ENCODE assay signal across 3 worm cellular contexts in genomic region chrV:1158247-1158646, ce11.
TF ChIP-seq lines count a peak whose summit lies in the region.

No protein-coding gene starts in this region.

TF ChIP-seq in whole organism, L1 larva, 84 proteins besides CTCF, POLR2A, EP300 and RAD21 (continued from another document):
- peak; percentile 11 for TF ChIP-seq nhr-47 (tag; optimal IDR thresholded peaks at IDR 0.05; lab: Kevin White, UChicago)
TF ChIP-seq in whole organism, L1 larva: peak in this region for 9.

TF ChIP-seq in whole organism, L4 larva, 104 proteins besides CTCF, POLR2A, EP300 and RAD21 (continued from another document):
- TF ChIP-seq F44E2.7 (GFP tag; IDR thresholded peaks at IDR 0.05; lab: Robert Waterston, UW): 0 out of 2 replicates have a peak, but pooled peaks have one; percentile 39
- no peak for TF ChIP-seq ztf-11 (tag; optimal IDR thresholded peaks at IDR 0.05; lab: Kevin White, UChicago)
- peak; percentile 63 for TF ChIP-seq mes-2 (tag; optimal IDR thresholded peaks at IDR 0.05; lab: Kevin White, UChicago; ENCODE audit: poor library complexity, severe bottlenecking)
- TF ChIP-seq zip-11 (GFP tag; IDR thresholded peaks at IDR 0.05; lab: Robert Waterston, UW): no peak
- no peak for TF ChIP-seq nhr-48 (tag; optimal IDR thresholded peaks at IDR 0.05; lab: Kevin White, UChicago)
- TF ChIP-seq ztf-7 (tag; optimal IDR thresholded peaks at IDR 0.05; lab: Kevin White, UChicago): no peak
- peak; percentile 95 for TF ChIP-seq aha-1 (tag; lab: Kevin White, UChicago)
- peak; percentile 32 for TF ChIP-seq mep-1 (tag; optimal IDR thresholded peaks at IDR 0.05; lab: Kevin White, UChicago)
- no peak for TF ChIP-seq fos-1 (tag; optimal IDR thresholded peaks at IDR 0.05; lab: Kevin White, UChicago)
- TF ChIP-seq Y75B8A.6 (GFP tag; IDR thresholded peaks at IDR 0.05; lab: Robert Waterston, UW): no peak
- peak in 1 of 2 experiments; percentile 15 for TF ChIP-seq hif-1 (tag; optimal IDR thresholded peaks at IDR 0.05; lab: Kevin White, UChicago)
- peak; percentile 79 for TF ChIP-seq nhr-102 (tag; optimal IDR thresholded peaks at IDR 0.05; lab: Kevin White, UChicago)
- TF ChIP-seq zip-2 (tag; optimal IDR thresholded peaks at IDR 0.05; lab: Kevin White, UChicago): no peak
- no peak for TF ChIP-seq F37D6.2 (tag; optimal IDR thresholded peaks at IDR 0.05; lab: Kevin White, UChicago)
- TF ChIP-seq ceh-28 (tag; optimal IDR thresholded peaks at IDR 0.05; lab: Kevin White, UChicago): peak; percentile 15
- TF ChIP-seq cey-2 (tag; optimal IDR thresholded peaks at IDR 0.05; lab: Kevin White, UChicago; ENCODE audit: borderline replicate concordance, insufficient read depth): no peak
- peak; percentile 70 for TF ChIP-seq egl-43 (GFP tag; IDR thresholded peaks at IDR 0.05; lab: Robert Waterston, UW)
- peak; percentile 50; the same call in 1 of the 2 replicates for TF ChIP-seq vab-7 (GFP tag; IDR thresholded peaks at IDR 0.05; lab: Robert Waterston, UW)
- no peak for TF ChIP-seq mxl-2 (GFP tag; conservative IDR thresholded peaks at IDR 0.05; lab: Robert Waterston, UW)
- no peak for TF ChIP-seq skn-1 (tag; optimal IDR thresholded peaks at IDR 0.05; lab: Kevin White, UChicago)
- TF ChIP-seq egl-27 (tag; optimal IDR thresholded peaks at IDR 0.05; lab: Kevin White, UChicago): no peak
- no peak for TF ChIP-seq dmd-9 (GFP tag; IDR thresholded peaks at IDR 0.05; lab: Robert Waterston, UW)
- peak; percentile 34 for TF ChIP-seq rbr-2 (tag; optimal IDR thresholded peaks at IDR 0.05; lab: Kevin White, UChicago)
- no peak for TF ChIP-seq spr-3 (GFP tag; optimal IDR thresholded peaks at IDR 0.05; lab: Kevin White, UChicago)
- TF ChIP-seq Y5F2A.4 (GFP tag; optimal IDR thresholded peaks at IDR 0.05; lab: Kevin White, UChicago): peak; percentile 19
- TF ChIP-seq Y105C5A.15 (GFP tag; IDR thresholded peaks at IDR 0.05; lab: Robert Waterston, UW): 0 out of 2 replicates have a peak, but pooled peaks have one; percentile 65
- TF ChIP-seq Y48G9A.11 (GFP tag; IDR thresholded peaks at IDR 0.05; lab: Robert Waterston, UW): peak; percentile 57; the same call in 1 of the 2 replicates
- 0 out of 2 replicates have a peak, but pooled peaks have one; percentile 34 for TF ChIP-seq lin-29 (GFP tag; IDR thresholded peaks at IDR 0.05; lab: Robert Waterston, UW)
- no peak for TF ChIP-seq T20F7.1 (GFP tag; optimal IDR thresholded peaks at IDR 0.05; lab: Kevin White, UChicago)
- no peak; the same call in 1 of the 2 replicates for TF ChIP-seq nhr-41 (GFP tag; IDR thresholded peaks at IDR 0.05; lab: Robert Waterston, UW)
- peak; percentile 30; the same call in 1 of the 2 replicates for TF ChIP-seq lin-38 (GFP tag; IDR thresholded peaks at IDR 0.05; lab: Robert Waterston, UW)
- TF ChIP-seq pha-4 (GFP tag; IDR thresholded peaks at IDR 0.05; lab: Robert Waterston, UW): 0 out of 2 replicates have a peak, but pooled peaks have one; percentile 33
- TF ChIP-seq pha-4 (tag; optimal IDR thresholded peaks at IDR 0.05; lab: Kevin White, UChicago): no peak
- no peak for TF ChIP-seq nhr-6 (tag; optimal IDR thresholded peaks at IDR 0.05; lab: Kevin White, UChicago)
- no peak for TF ChIP-seq ZK337.2 (GFP tag; IDR thresholded peaks at IDR 0.05; lab: Robert Waterston, UW)
- TF ChIP-seq mdt-29 (GFP tag; IDR thresholded peaks at IDR 0.05; lab: Robert Waterston, UW): no peak
- peak; percentile 64; the same call in 1 of the 2 replicates for TF ChIP-seq arid-1 (GFP tag; conservative IDR thresholded peaks at IDR 0.05; lab: Robert Waterston, UW)
- 0 out of 2 replicates have a peak, but pooled peaks have one; percentile 16 for TF ChIP-seq tag-97 (GFP tag; IDR thresholded peaks at IDR 0.05; lab: Robert Waterston, UW)
- no peak; the same call in 1 of the 2 replicates for TF ChIP-seq T26A8.4 (GFP tag; IDR thresholded peaks at IDR 0.05; lab: Robert Waterston, UW)
- peak in 1 of 2 experiments; percentile 66; a peak in 1 of 4 replicates for TF ChIP-seq madf-5 (GFP tag; IDR thresholded peaks at IDR 0.05; lab: Robert Waterston, UW)
- TF ChIP-seq tra-1 (GFP tag; IDR thresholded peaks at IDR 0.05; lab: Robert Waterston, UW): peak; percentile 58; the same call in 1 of the 2 replicates
- no peak for TF ChIP-seq F10B5.3 (tag; optimal IDR thresholded peaks at IDR 0.05; lab: Kevin White, UChicago)
- TF ChIP-seq ama-1 (optimal IDR thresholded peaks at IDR 0.05; lab: Kevin White, UChicago): peak; percentile 94
- no peak for TF ChIP-seq spr-1 (tag; optimal IDR thresholded peaks at IDR 0.05; lab: Kevin White, UChicago)
- peak; percentile 66; the same call in 1 of the 2 replicates for TF ChIP-seq nhr-42 (GFP tag; IDR thresholded peaks at IDR 0.05; lab: Robert Waterston, UW)

TF ChIP-seq in whole organism, young adult, 124 proteins besides CTCF, POLR2A, EP300 and RAD21 (continued from another document):
- TF ChIP-seq gei-17 (GFP tag; optimal IDR thresholded peaks at IDR 0.05; lab: Kevin White, UChicago): peak; percentile 41
- TF ChIP-seq nfyb-1 (GFP tag; IDR thresholded peaks at IDR 0.05; lab: Robert Waterston, UW): peak; percentile 86
- TF ChIP-seq ama-1 (optimal IDR thresholded peaks at IDR 0.05; lab: Kevin White, UChicago): peak; percentile 55
- no peak for TF ChIP-seq ama-1 (GFP tag; optimal IDR thresholded peaks at IDR 0.05; lab: Kevin White, UChicago)
- TF ChIP-seq cebp-1 (GFP tag; IDR thresholded peaks at IDR 0.05; lab: Robert Waterston, UW): peak; percentile 31
- TF ChIP-seq cebp-1 (tag; optimal IDR thresholded peaks at IDR 0.05; lab: Kevin White, UChicago): peak; percentile 61
- TF ChIP-seq Y67H2A.10 (GFP tag; conservative IDR thresholded peaks at IDR 0.05; lab: Robert Waterston, UW): 0 out of 2 replicates have a peak, but pooled peaks have one; percentile 59
- TF ChIP-seq B0336.3 (GFP tag; IDR thresholded peaks at IDR 0.05; lab: Robert Waterston, UW): peak; percentile 58
- peak; percentile 67; the same call in 1 of the 2 replicates for TF ChIP-seq Y53G8AR.9 (GFP tag; conservative IDR thresholded peaks at IDR 0.05; lab: Robert Waterston, UW)
- peak; percentile 73 for TF ChIP-seq B0035.1 (tag; optimal IDR thresholded peaks at IDR 0.05; lab: Kevin White, UChicago)
- no peak for TF ChIP-seq F22D6.2 (tag; optimal IDR thresholded peaks at IDR 0.05; lab: Kevin White, UChicago)
- TF ChIP-seq dpff-1 (tag; optimal IDR thresholded peaks at IDR 0.05; lab: Kevin White, UChicago): peak; percentile 5
- TF ChIP-seq ekl-4 (GFP tag; IDR thresholded peaks at IDR 0.05; lab: Robert Waterston, UW): no peak; the same call in 1 of the 2 replicates
